Fruit fly (Drosophila melanogaster): ENCODE data around the gene CycD.

The CycD gene

DNA sequence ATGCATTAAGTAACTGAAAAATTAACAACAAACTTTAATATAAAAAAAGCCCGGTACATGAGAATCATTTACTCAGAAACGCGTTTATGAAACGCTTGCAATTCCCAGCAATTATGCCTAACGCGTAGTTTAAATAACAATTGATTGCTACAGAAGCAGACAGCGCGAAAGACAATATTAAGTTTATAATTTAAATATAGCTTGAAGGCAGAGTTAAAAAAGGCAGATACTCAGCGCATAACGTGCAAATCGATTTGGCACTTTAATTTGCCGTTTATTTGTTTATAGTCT lies 31.4 kb upstream of the CycD start, which contains the start of gene CG8924 (continued):
- TF ChIP-seq CG7928 (GFP tag; optimal IDR thresholded peaks at IDR 0.05) (no peak), Hr3 (GFP tag; optimal IDR thresholded peaks at IDR 0.05) (no peak), Dref (GFP tag; IDR thresholded peaks at IDR 0.05) (peak; percentile 40), ase (GFP tag; IDR thresholded peaks at IDR 0.05) (no peak), her (GFP tag; optimal IDR thresholded peaks at IDR 0.05) (peak; percentile 98), HLH54F (GFP tag; optimal IDR thresholded peaks at IDR 0.05) (no peak), CG6272 (GFP tag; IDR thresholded peaks at IDR 0.05) (no peak), CG13123 (GFP tag; optimal IDR thresholded peaks at IDR 0.05) (no peak), CG5245 (GFP tag; optimal IDR thresholded peaks at IDR 0.05) (no peak), CG3838 (GFP tag; optimal IDR thresholded peaks at IDR 0.05) (no peak), CG4424 (GFP tag; optimal IDR thresholded peaks at IDR 0.05) (no peak), Dp (GFP tag; optimal IDR thresholded peaks at IDR 0.05) (peak; percentile 42), pfk (GFP tag; optimal IDR thresholded peaks at IDR 0.05) (peak; percentile 58), CG7372 (GFP tag; IDR thresholded peaks at IDR 0.05) (no peak), stc (GFP tag; IDR thresholded peaks at IDR 0.05) (no peak), Opbp (GFP tag; IDR thresholded peaks at IDR 0.05; ENCODE audit: partially characterized antibody) (0 out of 3 replicates have a peak, but pooled peaks have one; percentile 26)

DNA sequence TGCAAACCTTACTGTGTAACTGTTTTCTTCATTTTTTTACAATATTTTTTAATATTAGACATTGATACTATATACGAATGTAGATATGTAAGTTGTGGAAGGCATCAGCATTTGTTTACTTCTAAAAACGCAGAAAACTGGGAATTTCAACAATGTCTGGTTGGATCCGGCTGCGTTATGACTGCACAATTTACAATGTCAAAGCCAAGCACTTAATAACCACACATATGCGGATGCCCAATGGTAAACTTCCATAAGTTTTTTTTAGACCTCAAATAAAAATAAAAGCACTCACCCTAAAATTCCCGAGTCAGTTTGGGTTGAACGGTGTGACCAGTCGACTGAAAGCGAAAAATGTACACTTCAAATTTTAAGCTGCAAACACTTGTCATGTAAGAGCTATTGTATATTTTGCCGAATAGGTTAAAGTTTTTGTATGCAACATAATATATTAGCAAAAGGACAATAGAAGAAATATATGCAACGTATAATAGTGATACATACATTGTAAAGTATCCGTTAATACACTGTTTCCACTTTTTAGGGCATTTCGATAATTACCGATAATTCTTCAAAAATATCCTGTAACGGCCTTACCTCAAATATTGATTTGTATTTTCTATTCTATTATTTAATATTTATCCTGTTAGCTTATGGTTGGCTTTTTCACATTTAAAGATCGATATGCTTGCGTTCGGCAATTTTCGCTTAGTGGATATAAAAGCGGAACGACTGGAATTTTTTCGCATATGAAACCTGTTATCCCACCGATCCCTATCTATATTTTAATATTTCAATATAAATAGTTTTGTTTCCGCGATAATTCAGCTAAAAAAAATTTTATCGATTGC lies 30.9 kb upstream of the CycD start, which contains the start of gene Stim:
Stim (minus strand) TSS at position 347 of the 851 bp plus-strand sequence.
- TF ChIP-seq CG4854 (GFP tag; optimal IDR thresholded peaks at IDR 0.05) (no peak), Myb (GFP tag; optimal IDR thresholded peaks at IDR 0.05) (no peak), Blimp-1 (GFP tag; optimal IDR thresholded peaks at IDR 0.05) (no peak), Lpt (GFP tag; optimal IDR thresholded peaks at IDR 0.05) (no peak), pzg (GFP tag; optimal IDR thresholded peaks at IDR 0.05) (peak; percentile 42), dati (GFP tag; IDR thresholded peaks at IDR 0.05) (no peak), Dbx (GFP tag; IDR thresholded peaks at IDR 0.05) (no peak), da (GFP tag; optimal IDR thresholded peaks at IDR 0.05) (no peak), CG11093 (GFP tag; IDR thresholded peaks at IDR 0.05) (no peak), al (GFP tag; IDR thresholded peaks at IDR 0.05) (no peak), CG2120 (GFP tag; optimal IDR thresholded peaks at IDR 0.05) (no peak), CG17802 (tag; optimal IDR thresholded peaks at IDR 0.05) (peak; percentile 65), so (GFP tag; IDR thresholded peaks at IDR 0.05) (no peak), Optix (GFP tag; IDR thresholded peaks at IDR 0.05) (no peak), gsb (GFP tag; IDR thresholded peaks at IDR 0.05) (no peak), ssp (GFP tag; IDR thresholded peaks at IDR 0.05) (peak; percentile 89), her (GFP tag; optimal IDR thresholded peaks at IDR 0.05) (peak; percentile 79), CG6791 (GFP tag; IDR thresholded peaks at IDR 0.05; ENCODE audit: partially characterized antibody) (no peak), Dfd (GFP tag; optimal IDR thresholded peaks at IDR 0.05) (peak in 1 of 2 experiments; percentile 45), phol (tag; optimal IDR thresholded peaks at IDR 0.05) (no peak), chm (GFP tag; IDR thresholded peaks at IDR 0.05) (no peak), inv (GFP tag; IDR thresholded peaks at IDR 0.05; ENCODE audit: partially characterized antibody) (no peak), Fer3 (tag; optimal IDR thresholded peaks at IDR 0.05) (no peak), MESR4 (GFP tag; optimal IDR thresholded peaks at IDR 0.05) (peak; percentile 58), NfI (GFP tag; optimal IDR thresholded peaks at IDR 0.05) (no peak), jing (GFP tag; optimal IDR thresholded peaks at IDR 0.05) (no peak), Rfx (GFP tag; IDR thresholded peaks at IDR 0.05) (no peak), Ets65A (GFP tag) (no peak), CG17361 (GFP tag; IDR thresholded peaks at IDR 0.05) (0 out of 3 replicates have a peak, but pooled peaks have one; percentile 35), Dref (GFP tag; IDR thresholded peaks at IDR 0.05) (peak; percentile 41; the same call in 1 of the 2 replicates), CG30020 (tag; optimal IDR thresholded peaks at IDR 0.05) (peak; percentile 95), CG15514 (GFP tag; optimal IDR thresholded peaks at IDR 0.05) (peak; percentile 33), Ravus (GFP tag; IDR thresholded peaks at IDR 0.05) (no peak), CG10979 (tag; optimal IDR thresholded peaks at IDR 0.05) (peak; percentile 0), CG6689 (GFP tag; IDR thresholded peaks at IDR 0.05) (no peak), Pdp1 (GFP tag; optimal IDR thresholded peaks at IDR 0.05) (peak in 1 of 2 experiments; percentile 21)

Measured in whole organism, embryonic.